Fruit fly (Drosophila melanogaster): Measurements from ENCODE around the gene CREG.

The CREG gene

dm6 chr3R:17385329-17386019 is 9.0 kb downstream of the CREG start (continued):
- TF ChIP-seq CG8388 (GFP tag; optimal IDR thresholded peaks at IDR 0.05) (no peak), Dip2 (GFP tag; IDR thresholded peaks at IDR 0.05) (no peak), Blimp-1 (GFP tag; optimal IDR thresholded peaks at IDR 0.05) (peak; percentile 21), CG15011 (GFP tag; optimal IDR thresholded peaks at IDR 0.05) (peak; percentile 52), CG17912 (GFP tag; optimal IDR thresholded peaks at IDR 0.05) (peak; percentile 57), CG1832 (GFP tag; optimal IDR thresholded peaks at IDR 0.05) (no peak), btn (GFP tag; optimal IDR thresholded peaks at IDR 0.05) (no peak), ato (GFP tag; IDR thresholded peaks at IDR 0.05; ENCODE audit: partially characterized antibody) (no peak), CG31224 (GFP tag; IDR thresholded peaks at IDR 0.05) (no peak), CG11560 (tag; IDR thresholded peaks at IDR 0.05) (no peak), tgo (GFP tag; IDR thresholded peaks at IDR 0.05) (peak; percentile 71; the same call in 2 of the 3 replicates), Lhr (GFP tag; optimal IDR thresholded peaks at IDR 0.05) (peak; percentile 75), wor (GFP tag; IDR thresholded peaks at IDR 0.05) (no peak), CG8765 (GFP tag; IDR thresholded peaks at IDR 0.05) (0 out of 2 replicates have a peak, but pooled peaks have one; percentile 9), salm (tag; optimal IDR thresholded peaks at IDR 0.05) (no peak), CG18011 (GFP tag; optimal IDR thresholded peaks at IDR 0.05) (peak; percentile 23), Adf1 (GFP tag; IDR thresholded peaks at IDR 0.05) (peak; percentile 42; the same call in 1 of the 2 replicates), Hmr (GFP tag; optimal IDR thresholded peaks at IDR 0.05) (peak; percentile 83), CG1603 (tag; optimal IDR thresholded peaks at IDR 0.05) (peak; percentile 91), peb (GFP tag; IDR thresholded peaks at IDR 0.05) (no peak), CG30403 (GFP tag; optimal IDR thresholded peaks at IDR 0.05) (peak; percentile 61), CG11398 (GFP tag; optimal IDR thresholded peaks at IDR 0.05) (peak; percentile 16), toy (GFP tag; IDR thresholded peaks at IDR 0.05) (no peak), Oli (tag; optimal IDR thresholded peaks at IDR 0.05) (peak; percentile 53), abd-A (tag; optimal IDR thresholded peaks at IDR 0.05) (peak; percentile 28), zf30C (GFP tag; optimal IDR thresholded peaks at IDR 0.05) (no peak), C15 (GFP tag; IDR thresholded peaks at IDR 0.05) (no peak), Fer2 (tag; optimal IDR thresholded peaks at IDR 0.05) (peak; percentile 3), CG9215 (GFP tag; IDR thresholded peaks at IDR 0.05) (0 out of 2 replicates have a peak, but pooled peaks have one; percentile 30), CG13424 (tag; optimal IDR thresholded peaks at IDR 0.05) (peak; percentile 61), Deaf1 (tag; optimal IDR thresholded peaks at IDR 0.05) (peak; percentile 18), Atf-2 (GFP tag; optimal IDR thresholded peaks at IDR 0.05) (peak; percentile 34), Med (GFP tag) (peak; percentile 96), mld (GFP tag; IDR thresholded peaks at IDR 0.05; ENCODE audit: partially characterized antibody) (no peak), CG17359 (tag; optimal IDR thresholded peaks at IDR 0.05) (peak; percentile 53), MBD-R2 (GFP tag; IDR thresholded peaks at IDR 0.05) (peak; percentile 80), MTF-1 (GFP tag; optimal IDR thresholded peaks at IDR 0.05; ENCODE audit: borderline replicate concordance) (no peak), Kr (GFP tag; optimal IDR thresholded peaks at IDR 0.05) (no peak), crc (GFP tag; optimal IDR thresholded peaks at IDR 0.05) (peak; percentile 38), Doc2 (GFP tag; IDR thresholded peaks at IDR 0.05) (no peak), Ets97D (GFP tag; optimal IDR thresholded peaks at IDR 0.05) (peak; percentile 94), Xrp1 (GFP tag; IDR thresholded peaks at IDR 0.05) (peak; percentile 64), lbe (GFP tag; optimal IDR thresholded peaks at IDR 0.05) (no peak), CG3065 (GFP tag; optimal IDR thresholded peaks at IDR 0.05) (no peak), B-H2 (GFP tag; optimal IDR thresholded peaks at IDR 0.05) (peak; percentile 90), CG9876 (GFP tag; optimal IDR thresholded peaks at IDR 0.05) (no peak), Sry-β (GFP tag; optimal IDR thresholded peaks at IDR 0.05) (no peak), CG31441 (GFP tag; IDR thresholded peaks at IDR 0.05) (peak; percentile 42), BtbVII (GFP tag; optimal IDR thresholded peaks at IDR 0.05) (peak; percentile 31)
